Worm (Caenorhabditis elegans) whole organism, L1 larva: ENCODE data around the gene C49F5.7.
A peak's percentile ranks its signal among the peaks of the same experiment; 100 is the strongest.

ENCODE experiments used
- C34B4.2 ChIP-seq: sonication (generic microtip); optimal IDR thresholded peaks from 2 replicates; lab custom pipeline; 2017; ENCODE audit warnings: mild to moderate bottlenecking, missing genetic modification characterization, missing compliant biosample characterization
- ama-1 ChIP-seq: fragments of 150-350 bp; optimal IDR thresholded peaks from 2 replicates; lab custom pipeline; 2014
- blmp-1 ChIP-seq: fragments of 150-350 bp; optimal IDR thresholded peaks from 2 replicates; lab custom pipeline; 2014; ENCODE audit warnings: missing biosample characterization, missing genetic modification characterization
- ceh-8 ChIP-seq: fragments of 200-800 bp; sonication (Bioruptor generic); optimal IDR thresholded peaks from 2 replicates; lab custom pipeline; 2018; ENCODE audit warnings: mild to moderate bottlenecking, missing genetic modification characterization, moderate library complexity, missing compliant biosample characterization
- ceh-82 ChIP-seq, 3 experiments: fragments of 150-350 bp in 1 of 3; sonication (generic microtip) in 2 of 3; optimal IDR thresholded peaks; 2 replicates each; lab custom pipeline; 2014 to 2017; ENCODE audit warnings: missing biosample characterization in 3 of 3, missing genetic modification characterization in 3 of 3
- ceh-88 ChIP-seq: fragments of 200-800 bp; sonication (Bioruptor generic); IDR thresholded peaks from 2 replicates; pipeline ENCODE4 v1.3.6; 2022; ENCODE audit warnings: missing genetic modification characterization, missing compliant biosample characterization
- ces-1 ChIP-seq: fragments of 150-350 bp; optimal IDR thresholded peaks from 2 replicates; lab custom pipeline; 2014; ENCODE audit warnings: missing biosample characterization, missing genetic modification reagents, missing genetic modification characterization
- dpl-1 ChIP-seq, 3 experiments: fragments of 150-350 bp in 2 of 3; sonication (generic microtip) in 1 of 3; optimal IDR thresholded peaks; 2 replicates each; lab custom pipeline; 2014 to 2017; ENCODE audit warnings: missing biosample characterization in 3 of 3, missing genetic modification characterization in 3 of 3, missing genetic modification reagents in 3 of 3
- dsc-1 ChIP-seq: sonication (generic microtip); optimal IDR thresholded peaks from 2 replicates; lab custom pipeline; 2016; ENCODE audit warnings: mild to moderate bottlenecking, missing genetic modification characterization, missing compliant biosample characterization
- efl-1 ChIP-seq, 4 experiments: fragments of 150-350 bp; optimal IDR thresholded peaks in 3 of 4; peaks in 1 of 4; 1 replicate in 1 of 4; 2 replicates in 3 of 4; lab custom pipeline; 2014; ENCODE audit warnings: missing biosample characterization in 2 of 4, missing genetic modification characterization in 2 of 4, missing genetic modification reagents in 2 of 4
- efl-3 ChIP-seq: fragments of 200-800 bp; sonication (Bioruptor generic); optimal IDR thresholded peaks from 2 replicates; lab custom pipeline; 2018; ENCODE audit warnings: mild to moderate bottlenecking, missing genetic modification characterization, missing compliant biosample characterization
- elt-2 ChIP-seq: sonication (generic microtip); optimal IDR thresholded peaks from 2 replicates; lab custom pipeline; 2016; ENCODE audit warnings: missing genetic modification characterization, mild to moderate bottlenecking, inconsistent platforms, missing compliant biosample characterization, missing genetic modification reagents
- elt-3 ChIP-seq, 6 experiments: fragments of 150-350 bp in 1 of 6; sonication (generic microtip); optimal IDR thresholded peaks; 2 replicates each; lab custom pipeline; 2017 to 2018; ENCODE audit warnings: missing biosample characterization in 6 of 6, missing genetic modification characterization in 6 of 6, inconsistent platforms in 1 of 6
- fkh-8 ChIP-seq: sonication (generic microtip); optimal IDR thresholded peaks from 2 replicates; lab custom pipeline; 2016; ENCODE audit warnings: mild to moderate bottlenecking, missing genetic modification characterization, missing compliant biosample characterization
- fos-1 ChIP-seq: fragments of 150-350 bp; optimal IDR thresholded peaks from 2 replicates; lab custom pipeline; 2014; ENCODE audit warnings: missing biosample characterization, missing genetic modification characterization
- grh-1 ChIP-seq: fragments of 200-800 bp; sonication (Bioruptor generic); IDR thresholded peaks from 2 replicates; pipeline ENCODE4 v1.3.6; 2022; ENCODE audit warnings: missing genetic modification reagents, missing genetic modification characterization, missing compliant biosample characterization
- hpl-2 ChIP-seq: fragments of 150-350 bp; optimal IDR thresholded peaks from 2 replicates; lab custom pipeline; 2014; ENCODE audit warnings: missing biosample characterization, missing genetic modification reagents, missing genetic modification characterization
- irx-1 ChIP-seq: sonication (generic microtip); optimal IDR thresholded peaks from 2 replicates; lab custom pipeline; 2016; ENCODE audit warnings: missing genetic modification characterization, missing compliant biosample characterization
- lin-14 ChIP-seq: fragments of 200-800 bp; sonication (Bioruptor generic); optimal IDR thresholded peaks from 2 replicates; lab custom pipeline; 2018; ENCODE audit warnings: mild to moderate bottlenecking, missing genetic modification characterization, moderate library complexity, missing compliant biosample characterization
- lin-15B ChIP-seq: fragments of 150-350 bp; sonication (generic microtip); optimal IDR thresholded peaks from 3 replicates; lab custom pipeline; 2014; ENCODE audit warnings: missing biosample characterization, missing genetic modification characterization
- lsy-2 ChIP-seq, 2 experiments: fragments of 150-350 bp; optimal IDR thresholded peaks; 2 replicates each; lab custom pipeline; 2014; ENCODE audit warnings: missing biosample characterization in 2 of 2, missing genetic modification characterization in 2 of 2
- mdl-1 ChIP-seq, 2 experiments: fragments of 150-350 bp; optimal IDR thresholded peaks; 2 replicates each; lab custom pipeline; 2014 to 2017; ENCODE audit warnings: missing biosample characterization in 2 of 2, missing genetic modification characterization in 2 of 2, inconsistent platforms in 1 of 2
- mef-2 ChIP-seq: fragments of 150-350 bp; optimal IDR thresholded peaks from 2 replicates; lab custom pipeline; 2014; ENCODE audit warnings: missing biosample characterization, missing genetic modification characterization
- mep-1 ChIP-seq: fragments of 150-350 bp; optimal IDR thresholded peaks from 2 replicates; lab custom pipeline; 2014; ENCODE audit warnings: missing biosample characterization, missing genetic modification characterization
- nhr-12 ChIP-seq: sonication (generic microtip); optimal IDR thresholded peaks from 2 replicates; lab custom pipeline; 2017; ENCODE audit warnings: missing biosample characterization, missing genetic modification characterization
- nhr-20 ChIP-seq: sonication (generic microtip); optimal IDR thresholded peaks from 2 replicates; lab custom pipeline; 2016; ENCODE audit warnings: mild to moderate bottlenecking, missing genetic modification characterization, missing compliant biosample characterization
- nhr-237 ChIP-seq: fragments of 150-350 bp; optimal IDR thresholded peaks from 2 replicates; lab custom pipeline; 2014; ENCODE audit warnings: missing biosample characterization, missing genetic modification characterization
- nhr-47 ChIP-seq: sonication (generic microtip); optimal IDR thresholded peaks from 2 replicates; lab custom pipeline; 2016; ENCODE audit warnings: mild to moderate bottlenecking, missing genetic modification characterization, moderate library complexity, missing compliant biosample characterization
- nhr-71 ChIP-seq: sonication (generic microtip); optimal IDR thresholded peaks from 2 replicates; lab custom pipeline; 2016; ENCODE audit warnings: mild to moderate bottlenecking, missing genetic modification characterization, moderate library complexity, missing compliant biosample characterization
- nhr-76 ChIP-seq: sonication (generic microtip); optimal IDR thresholded peaks from 2 replicates; lab custom pipeline; 2017; ENCODE audit warnings: missing biosample characterization, missing genetic modification characterization
- nhr-85 ChIP-seq: sonication (generic microtip); peaks from one replicate; lab custom pipeline; 2016; ENCODE audit warnings: missing genetic modification characterization, inconsistent platforms, missing compliant biosample characterization
- pag-3 ChIP-seq: sonication (generic microtip); optimal IDR thresholded peaks from 2 replicates; lab custom pipeline; 2017; ENCODE audit warnings: missing genetic modification characterization, mild to moderate bottlenecking, missing compliant biosample characterization, antibody characterized with exemption, borderline replicate concordance; ENCODE audit not compliant: insufficient read depth
- pax-3 ChIP-seq: fragments of 200-800 bp; sonication (Bioruptor generic); optimal IDR thresholded peaks from 2 replicates; lab custom pipeline; 2018; ENCODE audit warnings: mild to moderate bottlenecking, missing genetic modification characterization, moderate library complexity, missing compliant biosample characterization
- snu-23 ChIP-seq: sonication (generic microtip); optimal IDR thresholded peaks from 2 replicates; lab custom pipeline; 2016; ENCODE audit warnings: missing genetic modification characterization, missing compliant biosample characterization
- sup-37 ChIP-seq: fragments of 200-800 bp; sonication (Bioruptor generic); optimal IDR thresholded peaks from 2 replicates; lab custom pipeline; 2018; ENCODE audit warnings: mild to moderate bottlenecking, missing genetic modification characterization, missing compliant biosample characterization
- tbx-2 ChIP-seq: sonication (generic microtip); optimal IDR thresholded peaks from 2 replicates; lab custom pipeline; 2016; ENCODE audit warnings: missing genetic modification characterization, missing compliant biosample characterization
- tlp-1 ChIP-seq: fragments of 150-350 bp; optimal IDR thresholded peaks from 2 replicates; lab custom pipeline; 2014; ENCODE audit warnings: missing biosample characterization, missing genetic modification characterization
- unc-86 ChIP-seq: sonication (generic microtip); optimal IDR thresholded peaks from 2 replicates; lab custom pipeline; 2016; ENCODE audit warnings: missing genetic modification characterization, missing compliant biosample characterization
- unc-98 ChIP-seq: fragments of 200-800 bp; sonication (Bioruptor generic); IDR thresholded peaks from 2 replicates; pipeline ENCODE4 v1.3.6; 2022; ENCODE audit warnings: missing genetic modification characterization, missing compliant biosample characterization
- xbp-1 ChIP-seq: sonication (generic microtip); optimal IDR thresholded peaks from 2 replicates; lab custom pipeline; 2016; ENCODE audit warnings: missing genetic modification characterization, missing compliant biosample characterization
- zag-1 ChIP-seq: fragments of 150-350 bp; optimal IDR thresholded peaks from 2 replicates; lab custom pipeline; 2014; ENCODE audit warnings: missing biosample characterization, missing genetic modification characterization
- ztf-11 ChIP-seq, 2 experiments: sonication (generic microtip); optimal IDR thresholded peaks; 2 replicates each; lab custom pipeline; 2016 to 2017; ENCODE audit warnings: missing genetic modification characterization in 2 of 2, missing biosample characterization in 1 of 2, missing compliant biosample characterization in 1 of 2
- ztf-4 ChIP-seq: fragments of 150-350 bp; optimal IDR thresholded peaks from 2 replicates; lab custom pipeline; 2014; ENCODE audit warnings: missing biosample characterization, missing genetic modification characterization

The C49F5.7 gene

DNA sequence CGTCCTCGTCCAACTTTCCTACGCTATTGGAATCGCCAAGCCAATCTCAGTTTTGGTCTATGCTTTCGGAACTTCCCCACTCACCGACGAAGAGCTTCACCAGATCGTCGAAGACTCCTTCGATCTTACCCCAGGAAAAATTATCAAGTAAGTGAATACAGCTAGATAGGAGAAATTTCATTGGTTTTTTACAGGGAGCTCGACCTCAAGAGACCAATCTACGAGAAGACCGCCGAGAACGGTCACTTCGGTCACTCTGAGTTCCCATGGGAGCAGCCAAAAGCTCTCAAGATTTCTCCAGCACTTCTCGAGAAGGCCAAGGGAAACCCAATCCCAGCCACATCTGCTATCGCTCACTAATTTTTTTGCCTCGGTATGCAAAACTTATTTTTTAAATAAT lies 27.6 kb upstream of the C49F5.7 start:
- TF ChIP-seq ama-1 (lab: Kevin White, UChicago): no peak
- TF ChIP-seq mef-2 (tag; lab: Kevin White, UChicago): no peak
- no peak for TF ChIP-seq lin-14 (GFP tag; lab: Kevin White, UChicago)
- no peak for TF ChIP-seq dpl-1 (GFP tag; optimal IDR thresholded peaks at IDR 0.05; lab: Kevin White, UChicago)
- TF ChIP-seq tbx-2 (tag; lab: Kevin White, UChicago): no peak
- TF ChIP-seq grh-1: no peak
- TF ChIP-seq ztf-4 (tag; lab: Kevin White, UChicago): no peak
- TF ChIP-seq lin-15B (tag; lab: Kevin White, UChicago): no peak
- no peak for TF ChIP-seq nhr-76 (tag; lab: Kevin White, UChicago)
- TF ChIP-seq ceh-82 (tag; optimal IDR thresholded peaks at IDR 0.05; lab: Kevin White, UChicago): no peak
- TF ChIP-seq ceh-88: no peak
- TF ChIP-seq nhr-85: no peak
- no peak for TF ChIP-seq fkh-8 (tag; lab: Kevin White, UChicago)

- peak; percentile 21 for TF ChIP-seq tlp-1 (tag; lab: Kevin White, UChicago)
- peak; percentile 12 for TF ChIP-seq blmp-1 (tag; lab: Kevin White, UChicago)
- TF ChIP-seq elt-3 (tag; optimal IDR thresholded peaks at IDR 0.05; lab: Kevin White, UChicago): peak in 1 of 6 experiments; percentile 19
- no peak for TF ChIP-seq nhr-12 (tag; lab: Kevin White, UChicago)
- peak; percentile 82 for TF ChIP-seq elt-2
- TF ChIP-seq nhr-85: peak; percentile 60
- no peak for TF ChIP-seq ceh-8 (GFP tag; lab: Kevin White, UChicago)
These were observed 26.5 kb upstream of the C49F5.7 start for ce11 chrX:11968024-11968598.

DNA sequence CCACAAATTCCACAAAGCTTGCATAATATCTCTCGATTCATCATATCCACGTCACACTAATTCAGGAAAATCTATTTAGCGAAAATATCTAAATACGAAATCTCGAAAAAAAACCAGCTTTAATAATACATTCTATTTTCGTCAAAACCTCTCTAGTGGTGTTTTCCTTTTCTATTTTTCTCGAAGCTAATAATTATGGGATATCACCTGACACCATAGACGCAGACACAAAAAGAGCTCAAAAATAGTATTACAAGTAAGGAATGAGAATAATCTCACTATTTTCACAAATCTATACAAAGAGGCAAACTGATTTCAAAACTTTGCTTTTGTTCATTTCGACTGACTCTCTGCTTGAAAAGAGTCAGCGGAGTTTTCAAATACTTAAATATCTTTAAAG lies 25.5 kb upstream of the C49F5.7 start:
- TF ChIP-seq mep-1: peak; percentile 1
- TF ChIP-seq irx-1 (tag; lab: Kevin White, UChicago): no peak
- TF ChIP-seq pax-3: peak; percentile 21
- no peak for TF ChIP-seq efl-3 (GFP tag; lab: Kevin White, UChicago)
- TF ChIP-seq lsy-2 (tag; optimal IDR thresholded peaks at IDR 0.05; lab: Kevin White, UChicago): no peak
- TF ChIP-seq ceh-8 (GFP tag; lab: Kevin White, UChicago): no peak
- TF ChIP-seq ama-1 (lab: Kevin White, UChicago): no peak
- no peak for TF ChIP-seq dpl-1 (GFP tag; optimal IDR thresholded peaks at IDR 0.05; lab: Kevin White, UChicago)
- peak; percentile 42 for TF ChIP-seq nhr-71 (tag; lab: Kevin White, UChicago)
- TF ChIP-seq fkh-8 (tag; lab: Kevin White, UChicago): peak; percentile 81
- no peak for TF ChIP-seq C34B4.2
- TF ChIP-seq nhr-12 (tag; lab: Kevin White, UChicago): no peak
- TF ChIP-seq nhr-47: peak; percentile 27
- no peak for TF ChIP-seq unc-86 (tag; lab: Kevin White, UChicago)
- no peak for TF ChIP-seq sup-37 (GFP tag; lab: Kevin White, UChicago)
- no peak for TF ChIP-seq efl-1 (optimal IDR thresholded peaks at IDR 0.05; lab: Kevin White, UChicago)
- TF ChIP-seq efl-1 (GFP tag; optimal IDR thresholded peaks at IDR 0.05 in 1 of 2; lab: Kevin White, UChicago): no peak
- TF ChIP-seq ztf-11 (tag; optimal IDR thresholded peaks at IDR 0.05; lab: Kevin White, UChicago): no peak
- TF ChIP-seq fos-1 (tag; lab: Kevin White, UChicago): no peak
- no peak for TF ChIP-seq nhr-85
- no peak for TF ChIP-seq unc-98 (GFP tag; lab: Robert Waterston, UW)
- no peak for TF ChIP-seq hpl-2 (GFP tag; lab: Kevin White, UChicago)
- TF ChIP-seq dsc-1: peak; percentile 77
- TF ChIP-seq lin-14 (GFP tag; lab: Kevin White, UChicago): peak; percentile 26
- peak; percentile 0 for TF ChIP-seq xbp-1
- TF ChIP-seq blmp-1 (tag; lab: Kevin White, UChicago): peak; percentile 4
- no peak for TF ChIP-seq tbx-2 (tag; lab: Kevin White, UChicago)
- no peak for TF ChIP-seq ces-1 (GFP tag; lab: Kevin White, UChicago)
- TF ChIP-seq tlp-1 (tag; lab: Kevin White, UChicago): no peak
- no peak for TF ChIP-seq zag-1 (tag; lab: Kevin White, UChicago)
- TF ChIP-seq snu-23 (GFP tag; lab: Kevin White, UChicago): peak; percentile 4
- no peak for TF ChIP-seq nhr-20 (tag; lab: Kevin White, UChicago)
- no peak for TF ChIP-seq pag-3 (tag; lab: Kevin White, UChicago)
- TF ChIP-seq mdl-1 (tag; optimal IDR thresholded peaks at IDR 0.05; lab: Kevin White, UChicago): no peak
- peak; percentile 19 for TF ChIP-seq nhr-237
